Fruit fly (Drosophila melanogaster) whole organism, prepupa: Measurements from ENCODE around the gene Nrg.

Experiments
- CG10631 ChIP-seq: fragments of 200-800 bp; sonication (Bioruptor generic); optimal IDR thresholded peaks from 2 replicates; lab custom pipeline; 2016; ENCODE audit warnings: missing biosample characterization, missing genetic modification characterization
- CG10669 ChIP-seq: fragments of 200-800 bp; sonication (Bioruptor generic); optimal IDR thresholded peaks from 3 replicates; lab custom pipeline; 2018; ENCODE audit warnings: missing biosample characterization, mild to moderate bottlenecking, missing genetic modification characterization, moderate library complexity
- CG11294 ChIP-seq: fragments of 200-800 bp; sonication (Bioruptor generic); IDR thresholded peaks from 2 replicates; pipeline ENCODE4 v1.3.6; 2022; ENCODE audit warnings: missing biosample characterization, missing genetic modification characterization
- CG11762 ChIP-seq: fragments of 200-800 bp; sonication (Bioruptor generic); optimal IDR thresholded peaks from 3 replicates; lab custom pipeline; 2016; ENCODE audit warnings: missing biosample characterization, missing genetic modification characterization; ENCODE audit not compliant: insufficient read depth
- CG11902 ChIP-seq: fragments of 200-800 bp; sonication (Bioruptor generic); optimal IDR thresholded peaks from 3 replicates; lab custom pipeline; 2016; ENCODE audit warnings: missing biosample characterization, missing genetic modification characterization
- CG15336 ChIP-seq: fragments of 200-800 bp; sonication (Bioruptor generic); IDR thresholded peaks from 2 replicates; pipeline ENCODE4 v1.3.6; 2022; ENCODE audit warnings: missing biosample characterization, missing genetic modification characterization
- CG1621 ChIP-seq: fragments of 200-800 bp; sonication (Bioruptor generic); optimal IDR thresholded peaks from 3 replicates; lab custom pipeline; 2018; ENCODE audit warnings: missing biosample characterization, mild to moderate bottlenecking, missing genetic modification characterization
- CG3032 ChIP-seq: fragments of 200-800 bp; optimal IDR thresholded peaks from 2 replicates; lab custom pipeline; 2019; ENCODE audit warnings: missing biosample characterization, mild to moderate bottlenecking, missing genetic modification characterization, moderate library complexity
- CG31627 ChIP-seq: fragments of 200-800 bp; sonication (Bioruptor generic); optimal IDR thresholded peaks from 3 replicates; lab custom pipeline; 2016; ENCODE audit warnings: missing biosample characterization, missing genetic modification characterization
- CG32006 ChIP-seq: fragments of 200-800 bp; sonication (Bioruptor generic); optimal IDR thresholded peaks from 3 replicates; lab custom pipeline; 2017; ENCODE audit warnings: missing biosample characterization, mild to moderate bottlenecking, missing genetic modification characterization
- CG4318 ChIP-seq: fragments of 200-800 bp; sonication (Bioruptor generic); optimal IDR thresholded peaks from 3 replicates; lab custom pipeline; 2017; ENCODE audit warnings: missing biosample characterization, mild to moderate bottlenecking, missing genetic modification characterization
- CG6276 ChIP-seq: fragments of 200-800 bp; sonication (Bioruptor generic); optimal IDR thresholded peaks from 2 replicates; lab custom pipeline; 2017; ENCODE audit warnings: missing biosample characterization, mild to moderate bottlenecking, missing genetic modification characterization
- CG6792 ChIP-seq: fragments of 200-800 bp; sonication (Bioruptor generic); optimal IDR thresholded peaks from 3 replicates; lab custom pipeline; 2016; ENCODE audit warnings: missing biosample characterization, missing genetic modification characterization
- CG6808 ChIP-seq: fragments of 200-800 bp; sonication (Bioruptor generic); optimal IDR thresholded peaks from 3 replicates; lab custom pipeline; 2017; ENCODE audit warnings: missing biosample characterization, missing genetic modification characterization, mild to moderate bottlenecking, moderate library complexity, missing genetic modification reagents
- CG6854 ChIP-seq: fragments of 200-800 bp; sonication (Bioruptor generic); optimal IDR thresholded peaks from 2 replicates; lab custom pipeline; 2017; ENCODE audit warnings: missing biosample characterization, mild to moderate bottlenecking, missing genetic modification characterization
- CG8119 ChIP-seq: fragments of 200-800 bp; sonication (Bioruptor generic); IDR thresholded peaks from 3 replicates; pipeline ENCODE4 v1.3.6; 2022; ENCODE audit warnings: missing biosample characterization, missing genetic modification characterization
- CG8319 ChIP-seq: fragments of 200-800 bp; sonication (Bioruptor generic); optimal IDR thresholded peaks from 3 replicates; lab custom pipeline; 2016; ENCODE audit warnings: missing biosample characterization, missing genetic modification characterization
- CG8632 ChIP-seq: fragments of 200-800 bp; sonication (Bioruptor generic); optimal IDR thresholded peaks from 3 replicates; lab custom pipeline; 2016; ENCODE audit warnings: missing biosample characterization, missing genetic modification characterization
- CG9139 ChIP-seq: fragments of 200-800 bp; sonication (Bioruptor generic); optimal IDR thresholded peaks from 3 replicates; lab custom pipeline; 2017; ENCODE audit warnings: missing biosample characterization, mild to moderate bottlenecking, missing genetic modification characterization
- Eip75B ChIP-seq: fragments of 200-800 bp; sonication (Bioruptor generic); optimal IDR thresholded peaks from 3 replicates; lab custom pipeline; 2016; ENCODE audit warnings: missing biosample characterization, missing genetic modification characterization
- Eip78C ChIP-seq: fragments of 200-800 bp; sonication (Bioruptor generic); peaks from one replicate; lab custom pipeline; 2016; ENCODE audit warnings: missing biosample characterization, missing genetic modification characterization
- Ets96B ChIP-seq: fragments of 200-800 bp; optimal IDR thresholded peaks from 2 replicates; lab custom pipeline; 2019; ENCODE audit warnings: missing biosample characterization, mild to moderate bottlenecking, missing genetic modification characterization, moderate library complexity
- Gug ChIP-seq: fragments of 200-800 bp; sonication (Bioruptor generic); IDR thresholded peaks from 2 replicates; pipeline ENCODE4 v1.3.6; 2022; ENCODE audit warnings: missing biosample characterization, missing genetic modification characterization
- Hr38 ChIP-seq: sonication (Bioruptor generic); optimal IDR thresholded peaks from 2 replicates; lab custom pipeline; 2016; ENCODE audit warnings: missing biosample characterization, missing genetic modification characterization
- Hr39 ChIP-seq: fragments of 200-800 bp; sonication (Bioruptor generic); optimal IDR thresholded peaks from 2 replicates; lab custom pipeline; 2016; ENCODE audit warnings: missing biosample characterization, missing genetic modification characterization
- Hr4 ChIP-seq: fragments of 200-800 bp; sonication (Bioruptor generic); optimal IDR thresholded peaks from 3 replicates; lab custom pipeline; 2016; ENCODE audit warnings: missing biosample characterization, missing genetic modification characterization
- Lpt ChIP-seq: fragments of 200-800 bp; sonication (Bioruptor generic); optimal IDR thresholded peaks from 3 replicates; lab custom pipeline; 2016; ENCODE audit warnings: missing biosample characterization, missing genetic modification characterization
- Met ChIP-seq: fragments of 200-800 bp; sonication (Bioruptor generic); optimal IDR thresholded peaks from 3 replicates; lab custom pipeline; 2016; ENCODE audit warnings: missing biosample characterization, missing genetic modification characterization
- OdsH ChIP-seq: fragments of 200-800 bp; sonication (Bioruptor generic); optimal IDR thresholded peaks from 3 replicates; lab custom pipeline; 2016; ENCODE audit warnings: missing biosample characterization, missing genetic modification characterization
- Sox102F ChIP-seq: fragments of 200-800 bp; sonication (Bioruptor generic); optimal IDR thresholded peaks from 2 replicates; lab custom pipeline; 2016; ENCODE audit warnings: missing biosample characterization, mild to moderate bottlenecking, missing genetic modification characterization
- Sox14 ChIP-seq: fragments of 200-800 bp; sonication (Bioruptor generic); optimal IDR thresholded peaks from 3 replicates; lab custom pipeline; 2016; ENCODE audit warnings: missing biosample characterization, missing genetic modification characterization
- Sox15 ChIP-seq: fragments of 200-800 bp; sonication (Bioruptor generic); optimal IDR thresholded peaks from 3 replicates; lab custom pipeline; 2016; ENCODE audit warnings: missing biosample characterization, missing genetic modification characterization
- achi ChIP-seq: fragments of 200-800 bp; sonication (Bioruptor generic); optimal IDR thresholded peaks from 3 replicates; lab custom pipeline; 2016; ENCODE audit warnings: missing biosample characterization, missing genetic modification characterization
- acj6 ChIP-seq: fragments of 200-800 bp; sonication (Bioruptor generic); optimal IDR thresholded peaks from 3 replicates; lab custom pipeline; 2016; ENCODE audit warnings: missing biosample characterization, missing genetic modification characterization
- cyc ChIP-seq: fragments of 200-800 bp; sonication (Bioruptor generic); optimal IDR thresholded peaks from 3 replicates; lab custom pipeline; 2016; ENCODE audit warnings: missing biosample characterization, missing genetic modification characterization
- dsx ChIP-seq: fragments of 200-800 bp; optimal IDR thresholded peaks from 3 replicates; lab custom pipeline; 2019; ENCODE audit warnings: missing biosample characterization, mild to moderate bottlenecking, missing genetic modification characterization, moderate library complexity; ENCODE audit not compliant: poor library complexity, severe bottlenecking
- esn ChIP-seq: fragments of 200-800 bp; sonication (Bioruptor generic); optimal IDR thresholded peaks from 2 replicates; lab custom pipeline; 2016; ENCODE audit warnings: missing biosample characterization, mild to moderate bottlenecking, missing genetic modification characterization, moderate library complexity
- fd59A ChIP-seq: fragments of 200-800 bp; sonication (Bioruptor generic); optimal IDR thresholded peaks from 2 replicates; lab custom pipeline; 2017; ENCODE audit warnings: missing biosample characterization, mild to moderate bottlenecking, missing genetic modification characterization, missing genetic modification reagents
- fd85E ChIP-seq: fragments of 200-800 bp; sonication (Bioruptor generic); optimal IDR thresholded peaks from 3 replicates; lab custom pipeline; 2016; ENCODE audit warnings: missing biosample characterization, missing genetic modification characterization
- fkh ChIP-seq: fragments of 200-800 bp; sonication (Bioruptor generic); optimal IDR thresholded peaks from 3 replicates; lab custom pipeline; 2017; ENCODE audit warnings: missing biosample characterization, mild to moderate bottlenecking, missing genetic modification characterization, moderate library complexity
- lz ChIP-seq: fragments of 200-800 bp; sonication (Bioruptor generic); optimal IDR thresholded peaks from 3 replicates; lab custom pipeline; 2016; ENCODE audit warnings: missing biosample characterization, missing genetic modification characterization
- net ChIP-seq: fragments of 200-800 bp; sonication (Bioruptor generic); optimal IDR thresholded peaks from 3 replicates; lab custom pipeline; 2016; ENCODE audit warnings: missing biosample characterization, missing genetic modification characterization
- pdm3 ChIP-seq: fragments of 200-800 bp; sonication (Bioruptor generic); optimal IDR thresholded peaks from 3 replicates; lab custom pipeline; 2016; ENCODE audit warnings: missing biosample characterization, missing genetic modification characterization
- salr ChIP-seq, 2 experiments: fragments of 200-800 bp; sonication (Bioruptor generic); optimal IDR thresholded peaks; 3 replicates each; lab custom pipeline; 2016 to 2018; ENCODE audit warnings: missing biosample characterization in 2 of 2, missing genetic modification characterization in 2 of 2, mild to moderate bottlenecking in 1 of 2
- spab ChIP-seq: fragments of 200-800 bp; sonication (Bioruptor generic); optimal IDR thresholded peaks from 2 replicates; lab custom pipeline; 2017; ENCODE audit warnings: missing biosample characterization, mild to moderate bottlenecking, missing genetic modification characterization, missing genetic modification reagents
- ss ChIP-seq, 2 experiments: fragments of 200-800 bp; sonication (Bioruptor generic); optimal IDR thresholded peaks; 2 replicates in 1 of 2; 3 replicates in 1 of 2; lab custom pipeline; 2017 to 2018; ENCODE audit warnings: mild to moderate bottlenecking in 2 of 2, missing biosample characterization in 2 of 2, missing genetic modification characterization in 2 of 2, moderate library complexity in 1 of 2
- svp ChIP-seq: fragments of 200-800 bp; sonication (Bioruptor generic); peaks from one replicate; lab custom pipeline; 2016; ENCODE audit warnings: missing biosample characterization, missing genetic modification characterization
- topi ChIP-seq: fragments of 200-800 bp; sonication (Bioruptor generic); optimal IDR thresholded peaks from 3 replicates; lab custom pipeline; 2016; ENCODE audit warnings: missing biosample characterization, missing genetic modification characterization
- vri ChIP-seq: fragments of 200-800 bp; sonication (Bioruptor generic); optimal IDR thresholded peaks from 3 replicates; lab custom pipeline; 2016; ENCODE audit warnings: missing biosample characterization, mild to moderate bottlenecking, missing genetic modification characterization

Gene Nrg

dm6 chrX:8579875-8580274 is 62.7 kb downstream of the Nrg start:
- TF ChIP-seq fd85E = no peak
- no peak for TF ChIP-seq Met (GFP tag; lab: Kevin White, UChicago)
- no peak for TF ChIP-seq cyc
- TF ChIP-seq Sox15 = no peak
- no peak for TF ChIP-seq esn
- no peak for TF ChIP-seq salr (GFP tag; optimal IDR thresholded peaks at IDR 0.05; lab: Kevin White, UChicago)
- no peak for TF ChIP-seq OdsH
- TF ChIP-seq Lpt = no peak
- TF ChIP-seq CG32006 = no peak

dm6 chrX:8580794-8581193 is 63.6 kb downstream of the Nrg start:
- TF ChIP-seq Eip78C (GFP tag; lab: Kevin White, UChicago) = peak; percentile 63
- TF ChIP-seq Hr4 (GFP tag; lab: Kevin White, UChicago) = no peak
- TF ChIP-seq CG8319 = no peak
- no peak for TF ChIP-seq CG8632 (GFP tag; lab: Kevin White, UChicago)
- TF ChIP-seq CG31627 (GFP tag; lab: Kevin White, UChicago) = no peak
- no peak for TF ChIP-seq Gug (GFP tag; lab: Robert Waterston, UW)
- no peak for TF ChIP-seq Sox102F (GFP tag; lab: Kevin White, UChicago)
- no peak for TF ChIP-seq svp (GFP tag; lab: Kevin White, UChicago)
- no peak for TF ChIP-seq CG4318 (GFP tag; lab: Kevin White, UChicago)
- TF ChIP-seq Eip75B (GFP tag; lab: Kevin White, UChicago) = no peak
- TF ChIP-seq Hr38 = no peak
- no peak for TF ChIP-seq CG6792 (GFP tag; lab: Kevin White, UChicago)
- no peak for TF ChIP-seq net (GFP tag; lab: Kevin White, UChicago)
- no peak for TF ChIP-seq CG11762 (GFP tag; lab: Kevin White, UChicago)
- no peak for TF ChIP-seq cyc
- peak; percentile 15 for TF ChIP-seq CG9139 (GFP tag; lab: Kevin White, UChicago)
- peak; percentile 14 for TF ChIP-seq spab (GFP tag; lab: Kevin White, UChicago)
- no peak for TF ChIP-seq acj6 (GFP tag; lab: Kevin White, UChicago)
- TF ChIP-seq CG6854 (GFP tag; lab: Kevin White, UChicago) = no peak
- no peak for TF ChIP-seq topi
- no peak for TF ChIP-seq CG32006
- no peak for TF ChIP-seq OdsH
- peak; percentile 25 for TF ChIP-seq CG6808 (GFP tag; lab: Kevin White, UChicago)
- no peak for TF ChIP-seq vri (GFP tag; lab: Kevin White, UChicago)
- peak in 1 of 2 experiments; percentile 7 for TF ChIP-seq salr (GFP tag; optimal IDR thresholded peaks at IDR 0.05; lab: Kevin White, UChicago)
- no peak for TF ChIP-seq CG11294 (GFP tag; lab: Robert Waterston, UW)
- TF ChIP-seq CG1621 (tag; lab: Kevin White, UChicago) = no peak
- TF ChIP-seq lz (GFP tag; lab: Kevin White, UChicago) = no peak
- TF ChIP-seq fd59A (GFP tag; lab: Kevin White, UChicago) = no peak
- TF ChIP-seq CG3032 (tag; lab: Kevin White, UChicago) = no peak
- no peak for TF ChIP-seq Sox15
- no peak for TF ChIP-seq pdm3 (GFP tag; lab: Kevin White, UChicago)
- no peak for TF ChIP-seq achi (GFP tag; lab: Kevin White, UChicago)
- no peak for TF ChIP-seq CG11902 (GFP tag; lab: Kevin White, UChicago)
- peak; percentile 26 to 55 for TF ChIP-seq ss (GFP tag; optimal IDR thresholded peaks at IDR 0.05; lab: Kevin White, UChicago)
- TF ChIP-seq CG10669 (GFP tag; lab: Kevin White, UChicago) = peak; percentile 35
- TF ChIP-seq Sox14 = no peak
- no peak for TF ChIP-seq Hr39
- TF ChIP-seq dsx = no peak
- TF ChIP-seq CG15336 (GFP tag; lab: Robert Waterston, UW) = no peak
- no peak for TF ChIP-seq CG10631 (GFP tag; lab: Kevin White, UChicago)
- TF ChIP-seq CG6276 (GFP tag; lab: Kevin White, UChicago) = no peak
- TF ChIP-seq Lpt = no peak
- TF ChIP-seq Ets96B (tag; lab: Kevin White, UChicago) = no peak
- 0 out of 3 replicates have a peak, but pooled peaks have one; percentile 13 for TF ChIP-seq CG8119 (GFP tag; lab: Robert Waterston, UW)
- no peak for TF ChIP-seq fd85E
- no peak for TF ChIP-seq fkh (GFP tag; lab: Kevin White, UChicago)
- no peak for TF ChIP-seq esn
- TF ChIP-seq, all 60 proteins: peak for 8
